Worm (Caenorhabditis elegans) whole organism, L4 larva: Measurements from ENCODE around the gene nas-17.
"Not testable (repeated sequence)": the region's sequence is repeated elsewhere in the genome, so short reads cannot be mapped to it uniquely, and the experiment has no call there.

Experiments used
- F49E8.2 ChIP-seq: sonication (generic microtip); optimal IDR thresholded peaks from 2 replicates; lab custom pipeline; 2016; ENCODE audit warnings: missing compliant biosample characterization, mild to moderate bottlenecking, missing genetic modification characterization, borderline replicate concordance
- aha-1 ChIP-seq: fragments of 150-350 bp; peaks from one replicate; lab custom pipeline; 2014; ENCODE audit warnings: missing biosample characterization, missing genetic modification characterization
- aly-2 ChIP-seq: sonication (generic microtip); optimal IDR thresholded peaks from 2 replicates; lab custom pipeline; 2018; ENCODE audit warnings: missing biosample characterization, missing genetic modification characterization
- daf-19 ChIP-seq: fragments of 200-800 bp; sonication (Bioruptor generic); conservative IDR thresholded peaks from 2 replicates; pipeline ENCODE4 v1.3.6; 2022; ENCODE audit warnings: missing genetic modification characterization, missing compliant biosample characterization
- dpl-1 ChIP-seq: fragments of 150-350 bp; optimal IDR thresholded peaks from 2 replicates; lab custom pipeline; 2014; ENCODE audit warnings: missing biosample characterization, missing genetic modification reagents, missing genetic modification characterization
- fos-1 ChIP-seq: fragments of 150-350 bp; optimal IDR thresholded peaks from 2 replicates; lab custom pipeline; 2014; ENCODE audit warnings: missing biosample characterization, missing genetic modification characterization
- lim-7 ChIP-seq: fragments of 200-800 bp; sonication (Bioruptor generic); IDR thresholded peaks from 2 replicates; pipeline ENCODE4 v1.3.6; 2022; ENCODE audit warnings: missing genetic modification characterization, missing compliant biosample characterization
- lsy-2 ChIP-seq, 2 experiments: fragments of 150-350 bp in 1 of 2; sonication (generic microtip) in 1 of 2; optimal IDR thresholded peaks; 2 replicates each; lab custom pipeline; 2014 to 2017; ENCODE audit warnings: missing biosample characterization in 2 of 2, missing genetic modification characterization in 2 of 2
- mep-1 ChIP-seq: fragments of 150-350 bp; sonication (generic microtip); optimal IDR thresholded peaks from 3 replicates; lab custom pipeline; 2014; ENCODE audit warnings: missing biosample characterization, missing genetic modification characterization
- nhr-10 ChIP-seq: fragments of 150-350 bp; optimal IDR thresholded peaks from 2 replicates; lab custom pipeline; 2014; ENCODE audit warnings: missing biosample characterization, missing genetic modification characterization
- unc-39 ChIP-seq: sonication (generic microtip); optimal IDR thresholded peaks from 2 replicates; lab custom pipeline; 2017; ENCODE audit warnings: missing biosample characterization, missing genetic modification characterization
- unc-62 ChIP-seq, 3 experiments: fragments of 150-350 bp in 1 of 3; sonication (generic microtip); optimal IDR thresholded peaks in 2 of 3; peaks in 1 of 3; 1 replicate in 1 of 3; 2 replicates in 2 of 3; lab custom pipeline; 2014 to 2017; ENCODE audit warnings: missing biosample characterization in 3 of 3, missing genetic modification characterization in 3 of 3, missing genetic modification reagents in 3 of 3, missing genotype in 1 of 3

DNA sequence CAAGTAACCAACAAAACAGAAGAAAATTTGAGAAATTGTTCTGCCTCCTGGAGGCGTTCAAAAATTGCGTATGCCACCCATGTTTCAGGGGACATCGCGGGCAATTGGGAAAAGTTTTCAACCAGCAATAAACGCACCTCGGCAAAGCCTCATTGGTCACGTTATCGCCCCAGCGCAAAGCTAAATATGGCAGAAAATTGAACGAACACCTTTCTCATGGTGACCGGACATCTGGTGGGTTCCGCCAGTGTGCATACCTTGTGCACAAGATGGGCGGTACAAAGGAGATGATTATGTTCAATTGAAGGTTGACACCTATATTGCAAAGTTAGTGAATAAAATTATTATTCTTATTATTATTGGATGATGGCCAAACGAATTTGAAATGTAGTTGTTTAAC is 7.7 kb upstream of the nas-17 start:
- TF ChIP-seq dpl-1 (GFP tag; lab: Kevin White, UChicago); aly-2 (tag; lab: Kevin White, UChicago); fos-1 (tag; lab: Kevin White, UChicago); lim-7 (GFP tag; lab: Robert Waterston, UW); unc-39 (tag; lab: Kevin White, UChicago); aha-1 (tag; lab: Kevin White, UChicago); nhr-10; unc-62 (GFP tag; optimal IDR thresholded peaks at IDR 0.05 in 1 of 2; lab: Kevin White, UChicago); unc-62 (tag; optimal IDR thresholded peaks at IDR 0.05; lab: Kevin White, UChicago); daf-19; mep-1; lsy-2 (tag; optimal IDR thresholded peaks at IDR 0.05; lab: Kevin White, UChicago); F49E8.2 (tag; lab: Kevin White, UChicago): not testable (repeated sequence)
